Worm (Caenorhabditis elegans): Measurements from ENCODE around the gene ceh-7.

DNA sequence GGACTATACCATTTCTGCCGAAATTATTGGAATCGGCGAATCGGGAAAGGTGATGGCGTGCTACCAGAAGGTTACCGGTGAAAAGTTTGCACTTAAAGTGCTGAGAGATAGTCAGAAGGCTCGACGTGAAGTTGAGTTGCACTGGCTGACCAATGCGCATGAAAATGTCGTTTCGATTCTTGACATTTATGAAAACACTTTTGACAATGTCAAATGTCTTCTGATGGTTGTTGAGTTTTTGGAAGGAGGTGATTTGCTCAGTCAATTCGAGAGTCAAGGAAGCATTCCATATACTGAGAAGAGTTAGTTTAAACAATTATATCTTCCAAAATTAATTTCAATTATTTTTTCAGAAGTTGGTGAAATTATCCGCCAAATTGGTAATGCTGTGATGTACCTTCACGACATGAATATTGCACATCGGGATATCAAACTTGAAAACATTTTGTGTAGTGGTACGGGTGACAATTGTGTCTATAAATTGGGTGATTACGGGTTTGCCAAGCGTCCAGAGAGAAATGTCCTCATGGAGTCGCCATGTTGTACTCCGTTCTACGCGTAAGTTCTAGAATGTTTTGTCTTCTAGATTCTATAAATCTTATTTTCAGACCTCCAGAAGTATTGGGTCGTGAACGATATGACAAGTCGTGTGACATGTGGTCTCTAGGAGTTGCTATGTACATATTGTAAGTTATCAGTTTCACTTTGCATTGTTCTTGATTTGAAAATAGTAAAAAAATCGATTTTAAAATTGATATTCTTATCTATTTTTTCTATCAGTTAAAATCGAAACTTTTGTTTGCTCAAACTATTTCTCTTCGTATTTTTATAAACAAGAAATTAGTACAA is 42.0 kb upstream of the ceh-7 start:
- TF ChIP-seq nhr-120 (GFP tag; IDR thresholded peaks at IDR 0.05) = no peak
- no peak for TF ChIP-seq snpc-4 (GFP tag; optimal IDR thresholded peaks at IDR 0.05)
- TF ChIP-seq snpc-4 (tag; optimal IDR thresholded peaks at IDR 0.05) = no peak

Measured in whole organism, young adult.